Worm (Caenorhabditis elegans) whole organism, L2 larva: Measurements from ENCODE around the gene srv-19.
A peak's percentile ranks its signal among the peaks of the same experiment; 100 is the strongest.

Source experiments
- C34F6.9 ChIP-seq: fragments of 150-350 bp; optimal IDR thresholded peaks from 2 replicates; lab custom pipeline; 2014; ENCODE audit warnings: missing biosample characterization, missing genetic modification characterization
- F13H6.1 ChIP-seq: sonication (generic microtip); optimal IDR thresholded peaks from 2 replicates; lab custom pipeline; 2016; ENCODE audit warnings: missing genetic modification characterization, missing compliant biosample characterization
- R02D3.7 ChIP-seq: fragments of 150-350 bp; optimal IDR thresholded peaks from 2 replicates; lab custom pipeline; 2014; ENCODE audit warnings: missing biosample characterization, missing genetic modification characterization
- Y55F3AM.14 ChIP-seq: fragments of 200-800 bp; sonication (Bioruptor generic); optimal IDR thresholded peaks from 2 replicates; lab custom pipeline; 2018; ENCODE audit warnings: mild to moderate bottlenecking, missing genetic modification characterization, missing compliant biosample characterization
- ZK546.5 ChIP-seq: sonication (generic microtip); optimal IDR thresholded peaks from 2 replicates; lab custom pipeline; 2017; ENCODE audit warnings: missing biosample characterization, missing genetic modification characterization
- alr-1 ChIP-seq: fragments of 150-350 bp; optimal IDR thresholded peaks from 2 replicates; lab custom pipeline; 2014; ENCODE audit warnings: missing biosample characterization, missing genetic modification characterization
- ama-1 ChIP-seq: fragments of 150-350 bp; optimal IDR thresholded peaks from 2 replicates; lab custom pipeline; 2018; ENCODE audit warnings: inconsistent platforms
- blmp-1 ChIP-seq: sonication (generic microtip); optimal IDR thresholded peaks from 2 replicates; lab custom pipeline; 2017; ENCODE audit warnings: missing genetic modification characterization, mild to moderate bottlenecking, missing compliant biosample characterization, antibody characterized with exemption, moderate library complexity; ENCODE audit not compliant: insufficient read depth
- ceh-82 ChIP-seq: fragments of 150-350 bp; optimal IDR thresholded peaks from 2 replicates; lab custom pipeline; 2014; ENCODE audit warnings: missing biosample characterization, missing genetic modification characterization
- crh-2 ChIP-seq: sonication (generic microtip); optimal IDR thresholded peaks from 2 replicates; lab custom pipeline; 2017; ENCODE audit warnings: missing biosample characterization, missing genetic modification characterization
- egl-27 ChIP-seq: sonication (generic microtip); optimal IDR thresholded peaks from 3 replicates; lab custom pipeline; 2017; ENCODE audit warnings: missing biosample characterization, missing genetic modification reagents, missing genetic modification characterization
- gmeb-1 ChIP-seq: fragments of 150-350 bp; optimal IDR thresholded peaks from 2 replicates; lab custom pipeline; 2014; ENCODE audit warnings: missing biosample characterization, missing genetic modification characterization
- lin-11 ChIP-seq: fragments of 150-350 bp; sonication (generic microtip); optimal IDR thresholded peaks from 2 replicates; lab custom pipeline; 2014; ENCODE audit warnings: missing biosample characterization, missing genetic modification characterization, inconsistent platforms, mixed read lengths
- lin-13 ChIP-seq: fragments of 150-350 bp; optimal IDR thresholded peaks from 2 replicates; lab custom pipeline; 2014; ENCODE audit warnings: missing biosample characterization, missing genetic modification reagents, missing genetic modification characterization
- lin-39 ChIP-seq: fragments of 150-350 bp; optimal IDR thresholded peaks from 2 replicates; lab custom pipeline; 2014; ENCODE audit warnings: missing biosample characterization, missing genetic modification reagents, missing genetic modification characterization
- lsy-2 ChIP-seq, 2 experiments: fragments of 150-350 bp in 1 of 2; sonication (generic microtip) in 1 of 2; optimal IDR thresholded peaks; 2 replicates each; lab custom pipeline; 2014 to 2017; ENCODE audit warnings: missing biosample characterization in 2 of 2, missing genetic modification characterization in 2 of 2
- mbf-1 ChIP-seq: sonication (generic microtip); optimal IDR thresholded peaks from 2 replicates; lab custom pipeline; 2017; ENCODE audit warnings: missing biosample characterization, missing genetic modification characterization
- mdl-1 ChIP-seq, 2 experiments: fragments of 150-350 bp in 1 of 2; sonication (generic microtip) in 1 of 2; optimal IDR thresholded peaks; 2 replicates each; lab custom pipeline; 2017; ENCODE audit warnings: missing biosample characterization in 2 of 2, missing genetic modification characterization in 2 of 2
- nhr-10 ChIP-seq: sonication (generic microtip); optimal IDR thresholded peaks from 2 replicates; lab custom pipeline; 2017; ENCODE audit warnings: missing biosample characterization, missing genetic modification characterization
- nhr-11 ChIP-seq: fragments of 150-350 bp; optimal IDR thresholded peaks from 2 replicates; lab custom pipeline; 2014; ENCODE audit warnings: missing biosample characterization, missing genetic modification characterization
- nhr-12 ChIP-seq: fragments of 150-350 bp; optimal IDR thresholded peaks from 2 replicates; lab custom pipeline; 2014; ENCODE audit warnings: missing biosample characterization, missing genetic modification characterization
- nhr-237 ChIP-seq: fragments of 150-350 bp; optimal IDR thresholded peaks from 2 replicates; lab custom pipeline; 2014; ENCODE audit warnings: missing biosample characterization, missing genetic modification characterization
- nhr-25 ChIP-seq: fragments of 150-350 bp; sonication (generic microtip); optimal IDR thresholded peaks from 3 replicates; lab custom pipeline; 2014; ENCODE audit warnings: missing biosample characterization, missing genetic modification characterization
- nhr-6 ChIP-seq: fragments of 150-350 bp; optimal IDR thresholded peaks from 2 replicates; lab custom pipeline; 2014; ENCODE audit warnings: missing biosample characterization, missing genetic modification characterization
- nhr-77 ChIP-seq: fragments of 150-350 bp; optimal IDR thresholded peaks from 2 replicates; lab custom pipeline; 2014; ENCODE audit warnings: missing biosample characterization, missing genetic modification characterization
- skn-1 ChIP-seq: sonication (generic microtip); optimal IDR thresholded peaks from 2 replicates; lab custom pipeline; 2017; ENCODE audit warnings: missing biosample characterization, missing genetic modification characterization
- sma-3 ChIP-seq: sonication (generic microtip); optimal IDR thresholded peaks from 2 replicates; lab custom pipeline; 2016; ENCODE audit warnings: missing genetic modification reagents, missing genetic modification characterization, missing compliant biosample characterization
- unc-55 ChIP-seq: fragments of 150-350 bp; sonication (generic microtip); optimal IDR thresholded peaks from 3 replicates; lab custom pipeline; 2014; ENCODE audit warnings: missing biosample characterization, missing genetic modification reagents, missing genetic modification characterization
- unc-62 ChIP-seq: fragments of 150-350 bp; optimal IDR thresholded peaks from 2 replicates; lab custom pipeline; 2014; ENCODE audit warnings: missing biosample characterization, missing genetic modification reagents, missing genetic modification characterization
- zag-1 ChIP-seq: fragments of 150-350 bp; optimal IDR thresholded peaks from 2 replicates; lab custom pipeline; 2014; ENCODE audit warnings: missing biosample characterization, missing genetic modification characterization
- ztf-1 ChIP-seq: fragments of 200-800 bp; sonication (Bioruptor generic); conservative IDR thresholded peaks from 2 replicates; pipeline ENCODE4 v1.3.6; 2022; ENCODE audit warnings: missing genetic modification characterization, missing compliant biosample characterization
- ztf-11 ChIP-seq: sonication (generic microtip); optimal IDR thresholded peaks from 2 replicates; lab custom pipeline; 2017; ENCODE audit warnings: missing biosample characterization, missing genetic modification characterization
- ztf-4 ChIP-seq: fragments of 150-350 bp; optimal IDR thresholded peaks from 2 replicates; lab custom pipeline; 2014; ENCODE audit warnings: missing biosample characterization, missing genetic modification characterization

The srv-19 gene

DNA sequence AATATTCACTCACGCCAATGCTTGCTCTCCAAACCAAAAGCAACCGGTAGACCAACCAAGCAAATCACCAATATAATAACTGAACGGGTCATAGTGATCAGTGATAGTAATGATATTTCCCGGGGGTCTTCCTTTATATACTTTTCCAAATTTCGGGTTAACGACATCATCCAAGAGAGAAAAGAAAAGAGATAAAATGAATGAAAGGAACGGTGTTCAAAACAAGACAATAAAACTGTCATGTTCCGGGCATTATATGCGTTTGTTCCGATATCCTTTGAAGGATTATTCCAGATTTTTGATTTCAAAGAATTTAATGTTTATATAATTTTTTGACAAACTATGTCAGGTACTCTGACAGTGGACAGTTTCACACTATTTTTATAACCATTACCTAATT is 6.5 kb downstream of the srv-19 start, which contains the start of gene C06E7.88:
Gene C06E7.88 (minus strand): TSS at position 101 of the 400 bp plus-strand sequence.
- TF ChIP-seq alr-1 (tag; lab: Kevin White, UChicago), result no peak
- TF ChIP-seq lsy-2 (tag; optimal IDR thresholded peaks at IDR 0.05; lab: Kevin White, UChicago), result no peak
- no peak for TF ChIP-seq ztf-11 (tag; lab: Kevin White, UChicago)
- no peak for TF ChIP-seq blmp-1 (tag; lab: Kevin White, UChicago)
- no peak for TF ChIP-seq mbf-1
- no peak for TF ChIP-seq crh-2 (tag; lab: Kevin White, UChicago)
- no peak for TF ChIP-seq ama-1 (lab: Kevin White, UChicago)
- TF ChIP-seq mdl-1 (tag; optimal IDR thresholded peaks at IDR 0.05; lab: Kevin White, UChicago), result no peak
- no peak for TF ChIP-seq nhr-77
- TF ChIP-seq lin-13 (GFP tag; lab: Kevin White, UChicago), result no peak
- no peak for TF ChIP-seq Y55F3AM.14 (GFP tag; lab: Kevin White, UChicago)
- no peak for TF ChIP-seq ztf-4
- TF ChIP-seq C34F6.9, result no peak
- TF ChIP-seq lin-39 (tag; lab: Kevin White, UChicago), result no peak
- TF ChIP-seq skn-1 (tag; lab: Kevin White, UChicago), result no peak
- TF ChIP-seq nhr-11 (tag; lab: Kevin White, UChicago), result no peak
- TF ChIP-seq lin-11, result no peak
- no peak for TF ChIP-seq F13H6.1 (tag; lab: Kevin White, UChicago)
- TF ChIP-seq nhr-6 (tag; lab: Kevin White, UChicago), result no peak

DNA sequence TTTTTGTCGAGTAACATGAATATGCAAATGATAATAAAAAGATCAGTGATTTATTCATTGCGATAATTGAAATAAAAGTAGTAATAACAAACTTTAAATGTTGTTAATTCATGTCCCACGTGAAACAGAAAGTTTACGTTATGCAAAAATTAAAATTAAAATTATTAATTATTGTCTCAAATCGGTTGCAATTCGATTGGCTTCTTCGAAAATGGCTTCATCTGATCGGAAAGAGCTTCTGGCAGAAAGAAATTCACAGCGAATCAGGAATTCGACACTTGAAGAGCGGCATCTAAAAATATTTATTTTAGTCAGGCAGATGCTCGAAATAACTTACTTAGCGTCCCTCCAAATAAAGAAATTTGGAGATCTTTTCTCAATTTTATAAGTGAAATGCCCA is 7.9 kb downstream of the srv-19 start, which contains the start of gene spe-27:
Gene spe-27 (minus strand): TSS at position 101 of the 400 bp plus-strand sequence.
- TF ChIP-seq C34F6.9 (no peak), ZK546.5 (tag; lab: Kevin White, UChicago) (no peak), ceh-82 (no peak), ztf-11 (tag; lab: Kevin White, UChicago) (no peak), unc-62 (no peak), sma-3 (no peak), lin-13 (GFP tag; lab: Kevin White, UChicago) (no peak), nhr-10 (tag; lab: Kevin White, UChicago) (no peak), R02D3.7 (tag; lab: Kevin White, UChicago) (no peak), ama-1 (lab: Kevin White, UChicago) (no peak), alr-1 (tag; lab: Kevin White, UChicago) (no peak)

DNA sequence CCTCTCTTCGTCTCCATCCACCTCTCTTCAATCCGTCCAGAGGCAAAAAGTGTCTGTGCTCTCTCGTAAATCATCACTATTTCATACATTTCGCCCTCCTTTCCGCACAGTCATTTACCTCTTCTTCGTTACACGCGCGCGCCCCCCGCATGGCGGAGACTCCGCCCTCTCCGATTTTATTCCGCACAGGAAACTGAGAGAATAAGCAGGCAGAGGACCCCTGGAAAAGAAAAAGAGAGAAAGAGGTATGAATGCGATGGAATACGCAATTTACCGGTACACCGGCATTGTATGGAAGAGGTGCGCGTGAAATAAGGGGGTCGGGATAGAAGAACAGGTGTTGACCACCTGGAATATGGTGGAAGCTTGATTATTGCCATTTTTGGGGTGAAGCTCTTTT is 13.0 kb downstream of the srv-19 start:
- no peak for TF ChIP-seq Y55F3AM.14 (GFP tag; lab: Kevin White, UChicago)
- TF ChIP-seq nhr-11 (tag; lab: Kevin White, UChicago), result no peak
- TF ChIP-seq ztf-1 (GFP tag; lab: Robert Waterston, UW), result no peak
- TF ChIP-seq mdl-1 (tag; optimal IDR thresholded peaks at IDR 0.05; lab: Kevin White, UChicago), result no peak
- TF ChIP-seq zag-1, result no peak
- no peak for TF ChIP-seq lin-11
- TF ChIP-seq egl-27 (tag; lab: Kevin White, UChicago), result no peak
- TF ChIP-seq nhr-237 (tag; lab: Kevin White, UChicago), result no peak

- TF ChIP-seq unc-55 (GFP tag; lab: Kevin White, UChicago) (no peak), nhr-12 (tag; lab: Kevin White, UChicago) (no peak), lsy-2 (tag; optimal IDR thresholded peaks at IDR 0.05; lab: Kevin White, UChicago) (no peak), sma-3 (no peak), alr-1 (tag; lab: Kevin White, UChicago) (no peak), nhr-25 (no peak), lin-13 (GFP tag; lab: Kevin White, UChicago) (no peak), mdl-1 (tag; optimal IDR thresholded peaks at IDR 0.05; lab: Kevin White, UChicago) (no peak)
These were observed 13.8 kb downstream of the srv-19 start, which contains the start of gene C06E7.4 for ce11 chrIV:5859876-5860275. C06E7.4 (minus strand) TSS chrIV:5859976.

DNA sequence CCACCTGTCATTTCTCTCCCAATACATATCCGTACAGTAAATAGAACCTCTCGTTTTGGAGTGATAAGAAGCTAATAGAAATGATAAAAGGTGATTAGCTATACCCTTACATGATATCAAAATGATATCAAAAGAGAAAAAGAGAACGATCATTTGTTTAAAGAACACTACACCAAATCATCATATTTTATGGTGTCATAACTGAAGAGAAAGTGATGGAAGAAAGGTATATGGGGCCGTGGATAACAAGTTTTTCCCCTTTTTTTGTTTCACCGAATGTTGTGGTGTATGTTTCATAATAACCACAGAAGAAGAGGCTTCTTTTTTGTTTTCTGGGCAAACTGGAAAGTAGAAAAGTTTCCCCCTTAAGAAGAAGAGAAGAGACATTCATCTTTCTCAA is 15.5 kb downstream of the srv-19 start:
- peak; percentile 69 for TF ChIP-seq blmp-1 (tag; lab: Kevin White, UChicago)
- no peak for TF ChIP-seq gmeb-1
- no peak for TF ChIP-seq mbf-1
- TF ChIP-seq nhr-77, result no peak
